Fruit fly (Drosophila melanogaster) whole organism: Measurements from ENCODE around the gene CG42822.

ENCODE experiments used
- CG8478 ChIP-seq: fragments of >200 bp; optimal IDR thresholded peaks from 2 replicates; lab custom pipeline; 2018; ENCODE audit warnings: inconsistent platforms
- Dll ChIP-seq: fragments of >200 bp; optimal IDR thresholded peaks from 2 replicates; lab custom pipeline; 2017
- EcR ChIP-seq, 2 experiments: fragments of >200 bp; optimal IDR thresholded peaks; 2 replicates each; lab custom pipeline; 2017; ENCODE audit warnings: missing biosample characterization in 2 of 2, missing genetic modification characterization in 2 of 2, missing genetic modification reagents in 2 of 2
- pan ChIP-seq: fragments of >200 bp; optimal IDR thresholded peaks from 2 replicates; lab custom pipeline; 2017
- psq ChIP-seq: fragments of >200 bp; optimal IDR thresholded peaks from 2 replicates; lab custom pipeline; 2017
- usp ChIP-seq: fragments of >200 bp; optimal IDR thresholded peaks from 2 replicates; lab custom pipeline; 2017; ENCODE audit warnings: missing biosample characterization, missing genetic modification characterization, mixed read lengths

CG42822 gene

DNA sequence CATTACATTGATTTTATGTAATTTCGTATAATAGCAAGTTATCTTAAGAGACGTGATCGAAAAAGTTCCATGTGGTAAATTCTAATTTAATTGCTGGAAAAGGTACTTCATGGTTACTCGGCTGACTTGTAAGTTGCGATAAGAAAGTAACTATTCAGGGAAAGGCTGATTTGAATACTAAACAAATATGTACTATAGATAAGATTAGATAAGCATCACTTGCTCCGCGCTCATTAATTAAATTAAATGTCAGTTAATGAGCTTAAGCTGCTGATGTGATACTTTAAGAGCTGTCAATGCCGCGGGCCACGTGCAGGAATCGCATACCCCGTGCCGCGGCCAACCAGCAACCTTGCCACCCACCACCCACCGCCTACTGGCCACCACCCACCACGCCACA is 13.6 kb upstream of the CG42822 start:
- TF ChIP-seq CG8478 (lab: Kevin White, UChicago) = no peak
- TF ChIP-seq psq (lab: Kevin White, UChicago) = no peak
- TF ChIP-seq pan (lab: Kevin White, UChicago) = no peak
- no peak for TF ChIP-seq usp
- no peak for TF ChIP-seq EcR (GFP tag; optimal IDR thresholded peaks at IDR 0.05; lab: Kevin White, UChicago)
- TF ChIP-seq Dll (lab: Kevin White, UChicago) = no peak

DNA sequence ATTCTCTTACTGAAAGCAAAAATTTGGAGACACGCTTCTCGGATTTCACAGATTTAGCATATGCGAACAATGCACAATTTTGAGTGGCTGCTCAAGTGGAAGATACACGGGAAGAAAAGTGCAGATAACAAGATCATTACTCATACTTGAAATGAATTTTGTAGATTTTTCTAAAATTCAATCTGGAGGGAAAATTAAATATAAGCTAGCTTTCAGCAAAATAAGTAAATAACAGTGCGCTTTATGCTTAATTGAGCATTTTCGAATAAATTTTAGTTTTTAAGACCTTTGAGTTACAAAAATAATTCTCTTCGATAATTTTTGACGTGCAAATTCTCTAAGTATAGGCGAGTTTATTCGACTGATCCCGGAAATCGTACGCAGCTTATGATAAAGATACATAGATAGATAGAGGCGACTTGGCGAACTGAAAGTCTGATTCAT is 13.0 kb upstream of the CG42822 start:
- TF ChIP-seq usp (no peak), psq (lab: Kevin White, UChicago) (no peak), CG8478 (lab: Kevin White, UChicago) (no peak), EcR (GFP tag; optimal IDR thresholded peaks at IDR 0.05; lab: Kevin White, UChicago) (no peak), pan (lab: Kevin White, UChicago) (no peak), Dll (lab: Kevin White, UChicago) (no peak)

DNA sequence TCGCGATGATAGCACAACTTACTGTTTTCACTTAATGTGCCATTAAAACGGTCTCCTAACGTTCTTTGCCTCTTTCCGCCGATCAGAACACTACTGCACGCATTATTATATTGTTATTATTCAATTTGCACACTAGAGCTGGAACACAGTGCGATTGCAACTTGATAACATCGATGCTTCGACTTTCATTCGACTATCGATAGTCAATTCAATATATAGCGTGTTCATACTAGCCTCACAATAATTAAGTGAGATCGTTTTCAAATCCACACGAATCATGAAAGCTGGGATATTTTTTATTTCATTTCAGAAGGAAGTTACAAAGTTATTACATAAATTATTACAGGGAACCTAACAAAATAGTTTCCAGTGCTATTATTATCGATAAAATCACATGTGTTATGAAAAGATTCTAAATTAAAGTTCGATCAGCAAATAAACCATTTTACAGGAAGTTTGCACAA is 12.4 kb upstream of the CG42822 start:
- TF ChIP-seq Dll (lab: Kevin White, UChicago) (no peak), psq (lab: Kevin White, UChicago) (no peak), usp (no peak), pan (lab: Kevin White, UChicago) (no peak), CG8478 (lab: Kevin White, UChicago) (no peak), EcR (GFP tag; optimal IDR thresholded peaks at IDR 0.05; lab: Kevin White, UChicago) (no peak)

DNA sequence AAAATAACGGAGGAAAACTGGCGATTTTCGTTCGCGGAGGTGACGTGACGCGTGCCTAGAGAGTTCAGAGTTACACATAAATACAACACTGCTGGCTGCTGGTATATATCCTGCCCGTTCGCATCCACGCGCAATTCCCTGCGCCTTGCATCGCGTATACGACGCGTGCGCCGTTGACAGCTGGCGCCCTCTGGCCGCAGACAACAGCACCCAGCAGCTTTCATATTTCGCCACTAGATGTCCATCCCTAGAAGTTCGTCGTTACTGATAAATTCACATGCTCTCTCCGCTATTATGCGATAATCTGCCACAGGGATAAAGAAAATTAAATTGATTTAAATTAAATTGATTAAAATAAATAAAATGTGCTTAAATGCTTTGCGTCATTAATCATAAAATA is 11.3 kb upstream of the CG42822 start, which contains the start of gene Sur-8:
Gene Sur-8, minus strand, starts transcription at position 82 of the 400 bp plus-strand sequence.
- no peak for TF ChIP-seq EcR (GFP tag; optimal IDR thresholded peaks at IDR 0.05; lab: Kevin White, UChicago)
- no peak for TF ChIP-seq pan (lab: Kevin White, UChicago)
- no peak for TF ChIP-seq psq (lab: Kevin White, UChicago)

DNA sequence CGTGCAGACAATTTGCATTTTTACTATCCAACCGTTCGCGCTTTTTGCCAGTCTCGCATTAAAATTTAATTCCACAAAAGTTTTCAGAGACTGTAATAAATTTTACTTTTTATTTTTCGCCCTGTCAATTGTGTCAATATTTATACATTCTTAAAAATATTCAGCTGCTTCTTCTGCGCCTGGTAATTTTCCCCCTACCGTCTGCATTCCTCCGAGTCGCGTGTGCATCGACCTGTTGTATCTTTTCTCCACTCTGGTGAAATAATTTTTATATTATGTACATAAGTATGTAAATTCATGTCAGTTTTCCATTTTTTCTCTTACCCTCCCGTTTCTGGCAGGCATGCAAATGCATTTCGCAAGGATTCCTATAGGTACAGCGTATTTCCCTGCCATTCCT is 10.5 kb upstream of the CG42822 start, which contains the start of gene CG34279:
Gene CG34279, minus strand, starts transcription at position 101 of the 400 bp plus-strand sequence.
- TF ChIP-seq Dll (lab: Kevin White, UChicago) = no peak
- no peak for TF ChIP-seq pan (lab: Kevin White, UChicago)
- TF ChIP-seq EcR (GFP tag; optimal IDR thresholded peaks at IDR 0.05; lab: Kevin White, UChicago) = no peak
- TF ChIP-seq CG8478 (lab: Kevin White, UChicago) = no peak
- no peak for TF ChIP-seq usp
- TF ChIP-seq psq (lab: Kevin White, UChicago) = no peak

DNA sequence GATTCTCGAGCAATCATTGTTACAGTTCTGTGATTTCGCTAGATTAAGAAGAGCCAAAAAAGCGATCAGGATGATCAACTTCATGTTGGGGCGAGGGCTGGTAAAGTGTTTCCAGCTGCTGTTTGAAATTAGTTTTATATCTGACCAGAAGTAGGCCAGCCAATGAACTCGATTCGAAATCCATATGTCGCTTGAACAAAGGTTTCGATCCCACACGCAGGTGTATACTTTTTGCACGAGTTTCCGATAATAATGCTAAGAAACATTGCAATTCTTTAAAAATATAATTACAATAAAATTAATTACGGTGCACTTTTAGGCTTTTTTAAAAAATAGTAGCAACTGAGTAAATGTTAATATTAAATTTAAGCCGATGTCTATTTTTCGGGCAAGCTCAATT is 10.1 kb upstream of the CG42822 start, which contains the start of gene CG34280:
Gene CG34280, minus strand, starts transcription at position 101 of the 400 bp plus-strand sequence.
- no peak for TF ChIP-seq usp
- TF ChIP-seq pan (lab: Kevin White, UChicago) = no peak
- no peak for TF ChIP-seq Dll (lab: Kevin White, UChicago)
- TF ChIP-seq EcR (GFP tag; optimal IDR thresholded peaks at IDR 0.05; lab: Kevin White, UChicago) = no peak
- no peak for TF ChIP-seq psq (lab: Kevin White, UChicago)
- TF ChIP-seq CG8478 (lab: Kevin White, UChicago) = no peak

DNA sequence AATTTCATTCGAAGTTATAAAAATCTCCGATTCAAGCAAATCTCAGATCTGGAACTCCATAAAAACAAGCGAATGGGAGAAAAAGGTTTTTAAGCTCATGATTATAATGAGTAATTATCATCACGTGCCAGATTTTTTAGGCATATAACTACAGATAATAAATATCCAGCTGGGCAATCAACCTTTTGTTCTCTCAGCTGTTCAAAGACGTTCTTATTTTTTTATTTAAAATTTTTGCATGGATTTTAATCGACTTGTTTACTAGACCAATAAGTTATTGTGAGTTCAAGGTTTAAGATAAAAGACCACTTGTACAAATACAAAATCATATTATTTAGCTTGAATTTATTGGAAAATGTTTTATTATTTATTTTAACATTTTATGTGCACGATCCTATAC is 9.5 kb upstream of the CG42822 start:
- TF ChIP-seq Dll (lab: Kevin White, UChicago) = no peak
- no peak for TF ChIP-seq pan (lab: Kevin White, UChicago)
- no peak for TF ChIP-seq CG8478 (lab: Kevin White, UChicago)
- TF ChIP-seq EcR (GFP tag; optimal IDR thresholded peaks at IDR 0.05; lab: Kevin White, UChicago) = no peak
- no peak for TF ChIP-seq psq (lab: Kevin White, UChicago)
- TF ChIP-seq usp = no peak

DNA sequence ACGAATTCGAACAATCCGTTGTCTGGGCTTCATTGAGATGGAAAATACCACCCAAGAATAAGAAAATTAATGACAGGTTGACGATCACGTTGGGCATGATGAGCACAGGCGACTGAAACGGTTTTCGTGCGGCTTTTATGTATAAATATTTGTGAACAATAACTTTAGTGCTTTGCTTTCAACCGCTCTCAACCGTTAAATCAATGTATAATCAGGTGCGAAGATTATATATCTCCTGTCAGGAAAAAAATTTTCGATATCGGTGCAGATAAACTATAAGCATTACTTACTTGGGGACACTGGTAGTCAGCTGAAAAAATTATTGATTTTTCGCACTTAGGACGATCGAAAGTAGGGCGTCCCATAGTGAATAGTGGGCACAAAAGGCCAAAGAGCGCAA is 8.7 kb upstream of the CG42822 start, which contains the start of gene CG42823:
Gene CG42823, minus strand, starts transcription at position 101 of the 400 bp plus-strand sequence.
- no peak for TF ChIP-seq psq (lab: Kevin White, UChicago)

DNA sequence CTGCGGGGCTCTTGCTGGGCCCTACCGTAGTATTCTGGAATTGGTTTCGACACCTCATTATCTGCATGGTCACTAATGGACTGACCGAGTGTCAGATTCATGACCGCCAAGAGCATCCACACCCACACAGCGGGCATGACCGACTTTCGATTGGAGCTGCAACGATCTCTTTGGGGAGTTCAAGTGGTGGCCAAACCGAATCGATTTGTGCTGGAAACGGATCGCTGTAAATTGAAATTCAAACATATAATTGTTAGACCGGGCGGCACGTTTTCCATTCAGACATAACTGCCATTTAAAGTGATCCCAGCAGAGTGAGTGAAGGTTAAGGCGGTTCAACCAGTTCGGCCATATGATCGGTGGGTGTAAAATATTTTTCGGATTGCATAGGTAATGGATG is 7.3 kb upstream of the CG42822 start, which contains the start of the genes CG42824 and CG42798:
Gene CG42824, minus strand, starts transcription at position 101 of the 400 bp plus-strand sequence.
Gene CG42798, plus strand, starts transcription at position 268 of the 400 bp plus-strand sequence.
- no peak for TF ChIP-seq psq (lab: Kevin White, UChicago)
- TF ChIP-seq usp = no peak
- TF ChIP-seq CG8478 (lab: Kevin White, UChicago) = no peak
- TF ChIP-seq pan (lab: Kevin White, UChicago) = no peak
- no peak for TF ChIP-seq Dll (lab: Kevin White, UChicago)
- TF ChIP-seq EcR (GFP tag; optimal IDR thresholded peaks at IDR 0.05; lab: Kevin White, UChicago) = no peak

DNA sequence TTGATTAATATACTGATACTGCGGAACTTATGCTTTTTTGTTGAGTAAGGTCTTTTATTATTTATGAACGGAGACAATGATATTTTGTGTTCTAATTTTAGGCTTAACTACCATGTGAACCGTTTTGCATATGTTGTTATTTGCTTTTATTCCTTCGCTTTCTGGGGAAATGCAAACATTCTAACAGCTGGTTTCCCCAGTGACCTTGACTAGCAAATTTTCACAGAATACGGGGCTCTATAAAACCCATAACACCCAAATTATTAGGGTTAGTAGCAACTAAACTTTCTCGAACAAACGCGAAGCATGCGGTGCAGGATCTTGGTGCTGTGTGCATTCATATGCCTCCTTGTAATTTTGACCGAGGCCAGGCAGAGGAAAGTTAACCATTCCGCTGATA is 6.1 kb upstream of the CG42822 start, which contains the start of gene CG17283:
Gene CG17283, plus strand, starts transcription at position 301 of the 400 bp plus-strand sequence.
- TF ChIP-seq Dll (lab: Kevin White, UChicago) (no peak), pan (lab: Kevin White, UChicago) (no peak), EcR (GFP tag; optimal IDR thresholded peaks at IDR 0.05; lab: Kevin White, UChicago) (no peak), CG8478 (lab: Kevin White, UChicago) (no peak), usp (no peak), psq (lab: Kevin White, UChicago) (no peak)

DNA sequence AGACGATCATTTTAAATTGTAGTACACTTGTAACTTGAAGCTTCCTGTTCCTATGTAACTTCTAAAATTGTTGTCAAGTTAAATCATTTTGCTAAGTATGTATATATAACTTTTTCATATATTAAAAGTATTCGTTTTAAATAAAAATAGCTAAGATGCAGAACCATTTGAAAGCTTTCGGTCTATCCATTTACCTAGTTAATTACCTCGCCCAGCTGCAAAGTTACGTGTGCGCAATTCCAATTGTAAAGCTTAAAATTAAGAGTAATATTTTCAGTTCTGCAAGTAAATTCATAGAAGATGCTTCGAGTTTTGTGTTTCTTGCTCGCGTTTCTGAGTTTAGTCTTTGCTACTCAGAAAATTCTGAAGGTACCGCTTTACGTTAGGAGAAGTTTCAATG is 4.4 kb upstream of the CG42822 start, which contains the start of gene CG5860:
Gene CG5860, plus strand, starts transcription at position 301 of the 400 bp plus-strand sequence.
- no peak for TF ChIP-seq CG8478 (lab: Kevin White, UChicago)

DNA sequence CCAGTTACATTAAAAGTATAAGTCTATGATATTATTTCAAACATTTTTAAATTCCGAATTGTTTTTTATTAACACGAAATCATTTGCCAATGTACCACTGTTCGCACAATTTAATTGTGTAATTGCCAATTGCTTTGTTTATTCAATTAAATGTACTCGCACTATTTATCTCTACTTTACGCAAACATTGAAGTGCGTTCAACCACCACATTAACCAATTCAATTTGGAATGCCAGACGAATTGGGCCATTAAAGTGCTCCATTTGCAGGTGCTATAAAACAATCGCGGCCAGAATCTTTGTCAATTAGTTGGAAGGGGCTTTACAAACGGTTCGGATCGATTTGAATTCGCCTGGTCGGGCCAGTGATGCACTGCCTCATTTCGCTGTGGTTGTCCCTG is 2.9 kb upstream of the CG42822 start, which contains the start of gene CG5863:
Gene CG5863, plus strand, starts transcription at position 301 of the 400 bp plus-strand sequence.
- no peak for TF ChIP-seq psq (lab: Kevin White, UChicago)
